Fruit fly (Drosophila melanogaster) whole organism, wandering third instar larva: ENCODE results near the gene Nf-YA.

Source experiments
- CG32264 ChIP-seq: fragments of 200-800 bp; sonication (Bioruptor generic); optimal IDR thresholded peaks from 2 replicates; lab custom pipeline; 2016; ENCODE audit warnings: missing biosample characterization, missing genetic modification characterization
- CG9705 ChIP-seq: fragments of 200-800 bp; sonication (Bioruptor generic); optimal IDR thresholded peaks from 2 replicates; lab custom pipeline; 2018; ENCODE audit warnings: missing biosample characterization, mild to moderate bottlenecking, missing genetic modification characterization
- CrebA ChIP-seq: fragments of 200-800 bp; sonication (Bioruptor generic); optimal IDR thresholded peaks from 2 replicates; lab custom pipeline; 2016; ENCODE audit warnings: missing biosample characterization, mild to moderate bottlenecking, missing genetic modification characterization, borderline replicate concordance
- Dfd ChIP-seq: fragments of >200 bp; optimal IDR thresholded peaks from 2 replicates; lab custom pipeline; 2017; ENCODE audit warnings: missing biosample characterization, missing genetic modification characterization
- Dif ChIP-seq: fragments of 200-275, 200-300 bp; sonication (Bioruptor generic); optimal IDR thresholded peaks from 2 replicates; lab custom pipeline; 2018; ENCODE audit warnings: missing biosample characterization, missing genetic modification characterization; ENCODE audit not compliant: partially characterized antibody
- GATAd ChIP-seq: sonication (Bioruptor generic); optimal IDR thresholded peaks from 2 replicates; lab custom pipeline; 2016; ENCODE audit warnings: missing biosample characterization, missing genetic modification characterization
- HLH106 ChIP-seq: fragments of 200-800 bp; optimal IDR thresholded peaks from 3 replicates; lab custom pipeline; 2019; ENCODE audit warnings: missing biosample characterization, mild to moderate bottlenecking, missing genetic modification characterization, moderate library complexity
- Hnf4 ChIP-seq: fragments of 200-800 bp; sonication (Bioruptor generic); optimal IDR thresholded peaks from 2 replicates; lab custom pipeline; 2016; ENCODE audit warnings: missing biosample characterization, mild to moderate bottlenecking, missing genetic modification characterization
- Hr78 ChIP-seq: fragments of >200 bp; optimal IDR thresholded peaks from 2 replicates; lab custom pipeline; 2017; ENCODE audit warnings: missing biosample characterization, missing genetic modification characterization
- Hr83 ChIP-seq: fragments of 200-300 bp; sonication (Bioruptor generic); optimal IDR thresholded peaks from 2 replicates; lab custom pipeline; 2016; ENCODE audit warnings: missing biosample characterization, mild to moderate bottlenecking, missing genetic modification characterization, moderate library complexity; ENCODE audit not compliant: poor library complexity, severe bottlenecking
- Jra ChIP-seq: sonication (Bioruptor generic); optimal IDR thresholded peaks from 2 replicates; lab custom pipeline; 2016; ENCODE audit warnings: missing biosample characterization, missing genetic modification characterization
- Mio ChIP-seq: sonication (Bioruptor generic); optimal IDR thresholded peaks from 2 replicates; lab custom pipeline; 2016; ENCODE audit warnings: missing biosample characterization, missing genetic modification characterization
- Myc ChIP-seq: fragments of >200 bp; optimal IDR thresholded peaks from 2 replicates; lab custom pipeline; 2017
- N ChIP-seq: fragments of >200 bp; optimal IDR thresholded peaks from 2 replicates; lab custom pipeline; 2018; ENCODE audit warnings: missing biosample characterization, missing external identifiers, missing genetic modification characterization
- OdsH ChIP-seq: fragments of 200-800 bp; sonication (Bioruptor generic); optimal IDR thresholded peaks from 2 replicates; lab custom pipeline; 2016; ENCODE audit warnings: missing biosample characterization, mild to moderate bottlenecking, missing genetic modification characterization
- Rel ChIP-seq, 2 experiments: fragments of 200-800 bp; sonication (Bioruptor generic) in 1 of 2; optimal IDR thresholded peaks; 2 replicates in 1 of 2; 3 replicates in 1 of 2; lab custom pipeline; 2016 to 2019; ENCODE audit warnings: mild to moderate bottlenecking in 2 of 2, missing biosample characterization in 2 of 2, missing genetic modification characterization in 2 of 2, moderate library complexity in 1 of 2
- Sp1 ChIP-seq: fragments of 200-800 bp; sonication (Bioruptor generic); optimal IDR thresholded peaks from 3 replicates; lab custom pipeline; 2019; ENCODE audit warnings: missing biosample characterization, mild to moderate bottlenecking, missing genetic modification characterization, moderate library complexity
- Vsx2 ChIP-seq: fragments of 200-300, 225-300 bp; sonication (Bioruptor generic); optimal IDR thresholded peaks from 2 replicates; lab custom pipeline; 2018; ENCODE audit warnings: missing biosample characterization, missing genetic modification characterization; ENCODE audit not compliant: partially characterized antibody
- br ChIP-seq: fragments of 200-800 bp; sonication (Bioruptor generic); optimal IDR thresholded peaks from 2 replicates; lab custom pipeline; 2016; ENCODE audit warnings: missing biosample characterization, missing genetic modification characterization
- brk ChIP-seq: fragments of 200-800 bp; sonication (Bioruptor generic); optimal IDR thresholded peaks from 2 replicates; lab custom pipeline; 2016; ENCODE audit warnings: missing biosample characterization, mild to moderate bottlenecking, missing genetic modification characterization
- dl ChIP-seq, 2 experiments: fragments of 175-275, 200-275 bp in 1 of 2; fragments of 200-275 bp in 1 of 2; sonication (Bioruptor generic); optimal IDR thresholded peaks; lab custom pipeline; 2018; ENCODE audit warnings: mild to moderate bottlenecking in 2 of 2, missing biosample characterization in 2 of 2, missing genetic modification characterization in 2 of 2, moderate library complexity in 2 of 2; ENCODE audit not compliant: partially characterized antibody in 2 of 2, insufficient read depth in 1 of 2
- dmrt93B ChIP-seq: fragments of 200-800 bp; sonication (Bioruptor generic); optimal IDR thresholded peaks from 2 replicates; lab custom pipeline; 2018; ENCODE audit warnings: missing biosample characterization, mild to moderate bottlenecking, missing genetic modification characterization
- dsf ChIP-seq: sonication (Bioruptor generic); optimal IDR thresholded peaks from 2 replicates; lab custom pipeline; 2016; ENCODE audit warnings: missing biosample characterization, missing genetic modification characterization, borderline replicate concordance
- ey ChIP-seq: fragments of 200-800 bp; sonication (Bioruptor generic); optimal IDR thresholded peaks from 2 replicates; lab custom pipeline; 2016; ENCODE audit warnings: missing biosample characterization, missing genetic modification characterization
- foxo ChIP-seq, 2 experiments: fragments of 200-800 bp; sonication (Bioruptor generic); optimal IDR thresholded peaks; 2 replicates in 1 of 2; 3 replicates in 1 of 2; lab custom pipeline; 2016 to 2017; ENCODE audit warnings: missing biosample characterization in 2 of 2, missing genetic modification characterization in 2 of 2
- fru ChIP-seq: fragments of 200-800 bp; sonication (Bioruptor generic); optimal IDR thresholded peaks from 3 replicates; lab custom pipeline; 2016; ENCODE audit warnings: missing biosample characterization, mild to moderate bottlenecking, missing genetic modification characterization
- h ChIP-seq: fragments of 200-800 bp; sonication (Bioruptor generic); optimal IDR thresholded peaks from 3 replicates; lab custom pipeline; 2016; ENCODE audit warnings: missing biosample characterization, mild to moderate bottlenecking, missing genetic modification characterization
- jim ChIP-seq: fragments of 175-275, 200-325 bp; sonication (Bioruptor generic); optimal IDR thresholded peaks from 2 replicates; lab custom pipeline; 2016; ENCODE audit warnings: missing biosample characterization, mild to moderate bottlenecking, missing genetic modification characterization
- lola ChIP-seq: fragments of >200 bp; optimal IDR thresholded peaks from 2 replicates; lab custom pipeline; 2017; ENCODE audit warnings: missing biosample characterization, missing genetic modification characterization
- pan ChIP-seq: fragments of >200 bp; optimal IDR thresholded peaks from 2 replicates; lab custom pipeline; 2017
- psq ChIP-seq: fragments of 200-800 bp; sonication (Bioruptor generic); optimal IDR thresholded peaks from 3 replicates; lab custom pipeline; 2017; ENCODE audit warnings: missing biosample characterization, mild to moderate bottlenecking, missing genetic modification characterization, moderate library complexity
- rgr ChIP-seq: fragments of 200-800 bp; sonication (Bioruptor generic); optimal IDR thresholded peaks from 3 replicates; lab custom pipeline; 2016; ENCODE audit warnings: missing biosample characterization, mild to moderate bottlenecking, missing genetic modification characterization
- sage ChIP-seq: fragments of 200-800 bp; sonication (Bioruptor generic); optimal IDR thresholded peaks from 2 replicates; lab custom pipeline; 2016; ENCODE audit warnings: missing biosample characterization, mild to moderate bottlenecking, missing genetic modification characterization
- sv ChIP-seq: fragments of 200-800 bp; sonication (Bioruptor generic); optimal IDR thresholded peaks from 3 replicates; lab custom pipeline; 2016; ENCODE audit warnings: missing biosample characterization, missing genetic modification characterization
- tai ChIP-seq: sonication (Bioruptor generic); optimal IDR thresholded peaks from 2 replicates; lab custom pipeline; 2016; ENCODE audit warnings: missing biosample characterization, missing genetic modification characterization
- usp ChIP-seq: fragments of >200 bp; optimal IDR thresholded peaks from 2 replicates; lab custom pipeline; 2017; ENCODE audit warnings: missing biosample characterization, missing genetic modification characterization
- woc ChIP-seq: sonication (Bioruptor generic); optimal IDR thresholded peaks from 2 replicates; lab custom pipeline; 2016; ENCODE audit warnings: missing biosample characterization, mild to moderate bottlenecking, missing genetic modification characterization

Nf-YA gene

DNA sequence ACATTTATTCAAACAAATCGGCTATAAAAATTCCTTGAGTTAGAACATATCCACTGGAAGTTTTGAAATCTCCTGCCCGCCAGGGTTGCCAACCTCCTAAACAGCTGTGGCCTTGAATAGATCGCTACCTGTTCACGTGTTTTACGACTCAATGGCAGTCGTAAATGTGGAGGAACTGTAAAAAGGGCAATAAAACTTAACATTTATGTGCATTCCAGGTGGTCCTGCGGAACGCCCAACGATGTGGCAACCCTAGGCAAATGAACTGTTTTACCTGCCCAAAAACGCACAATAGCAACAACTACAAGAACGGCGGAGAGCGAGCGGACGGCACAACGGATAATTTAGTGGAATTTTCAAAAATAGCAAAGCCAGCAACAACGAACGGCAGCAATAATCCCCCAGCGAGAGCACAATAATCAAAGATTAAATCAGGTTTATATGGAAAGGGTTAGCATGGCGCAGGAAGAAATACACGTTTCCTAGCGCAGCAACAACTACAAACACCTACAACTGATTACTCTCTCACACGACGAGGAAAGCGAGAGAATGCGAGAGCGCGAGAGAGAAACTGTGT lies 19.7 kb upstream of the Nf-YA start:
- TF ChIP-seq Dif, result peak; percentile 32
- no peak for TF ChIP-seq usp (GFP tag; lab: Kevin White, UChicago)

DNA sequence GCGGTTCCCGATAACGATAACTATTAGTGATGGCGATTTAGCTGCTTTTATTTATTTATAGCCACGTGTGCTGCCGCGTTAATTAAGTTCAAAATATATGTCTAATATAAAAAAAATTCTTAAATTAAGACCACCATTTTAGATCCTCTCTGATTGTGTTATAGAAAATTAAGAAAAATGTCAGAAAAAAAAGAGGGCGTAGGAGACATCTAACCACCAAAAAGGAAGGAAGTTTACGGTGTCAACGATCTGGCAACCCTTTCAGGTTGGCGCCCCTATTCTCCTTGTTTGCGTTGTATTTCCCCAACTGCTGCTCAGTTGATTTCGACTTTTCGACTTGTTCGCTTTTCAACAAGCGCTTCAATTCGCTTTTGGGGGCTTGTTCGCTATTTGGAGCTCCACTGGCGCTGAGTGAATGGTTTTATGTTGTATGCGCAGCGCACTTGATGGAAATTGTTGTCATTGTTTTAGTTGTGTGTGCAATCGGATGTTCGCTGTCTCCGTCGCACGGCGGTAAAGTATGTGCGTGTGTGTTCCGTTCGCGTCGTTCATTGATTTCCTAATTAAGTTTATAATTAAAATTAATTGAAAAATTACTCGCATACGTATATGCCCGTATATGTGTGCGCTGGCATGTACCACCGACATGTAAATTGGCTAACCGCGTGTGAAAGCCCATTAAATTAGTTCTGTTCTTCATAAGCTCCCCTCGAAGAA lies 18.9 kb upstream of the Nf-YA start, which contains the start of the genes CG3434 and CG44838:
Gene CG3434 (minus strand): TSS at position 25 of the 717 bp plus-strand sequence.
Gene CG44838 (plus strand): TSS at position 276 of the 717 bp plus-strand sequence.
- no peak for TF ChIP-seq pan (lab: Kevin White, UChicago)
- peak; percentile 77 for TF ChIP-seq fru (GFP tag; lab: Kevin White, UChicago)
- peak; percentile 69 for TF ChIP-seq tai
- TF ChIP-seq jim (GFP tag; lab: Kevin White, UChicago), result no peak
- TF ChIP-seq OdsH, result peak; percentile 71
- peak; percentile 57 for TF ChIP-seq brk (GFP tag; lab: Kevin White, UChicago)
- peak; percentile 76 for TF ChIP-seq HLH106 (tag; lab: Kevin White, UChicago)
- no peak for TF ChIP-seq Vsx2 (GFP tag; lab: Kevin White, UChicago)
- no peak for TF ChIP-seq CG32264 (GFP tag; lab: Kevin White, UChicago)
- peak; percentile 76 for TF ChIP-seq Hnf4
- TF ChIP-seq dsf (GFP tag; lab: Kevin White, UChicago), result peak; percentile 70
- peak; percentile 61 for TF ChIP-seq CG9705 (GFP tag; lab: Kevin White, UChicago)
- TF ChIP-seq dmrt93B (GFP tag; lab: Kevin White, UChicago), result peak; percentile 42
- peak; percentile 92 for TF ChIP-seq Myc (lab: Kevin White, UChicago)
- TF ChIP-seq Sp1 (GFP tag; lab: Kevin White, UChicago), result peak; percentile 73
- peak; percentile 82 for TF ChIP-seq rgr (GFP tag; lab: Kevin White, UChicago)
- peak; percentile 78 for TF ChIP-seq sage (GFP tag; lab: Kevin White, UChicago)
- peak; percentile 85 for TF ChIP-seq psq (GFP tag; lab: Kevin White, UChicago)
- peak; percentile 34 for TF ChIP-seq Rel (GFP tag; optimal IDR thresholded peaks at IDR 0.05; lab: Kevin White, UChicago)
- TF ChIP-seq Rel (tag; optimal IDR thresholded peaks at IDR 0.05; lab: Kevin White, UChicago), result peak; percentile 96
- no peak for TF ChIP-seq dl (GFP tag; optimal IDR thresholded peaks at IDR 0.05; lab: Kevin White, UChicago; ENCODE audit: insufficient read depth in 1 of 2, partially characterized antibody in 2 of 2)
- peak; percentile 79 for TF ChIP-seq Jra (GFP tag; lab: Kevin White, UChicago)
- TF ChIP-seq ey (GFP tag; lab: Kevin White, UChicago), result peak; percentile 76
- peak; percentile 79 for TF ChIP-seq woc (GFP tag; lab: Kevin White, UChicago)
- TF ChIP-seq Hr83, result peak; percentile 70
- TF ChIP-seq N, result no peak
- peak; percentile 89 for TF ChIP-seq h (GFP tag; lab: Kevin White, UChicago)
- no peak for TF ChIP-seq usp (GFP tag; lab: Kevin White, UChicago)
- TF ChIP-seq sv (GFP tag; lab: Kevin White, UChicago), result peak; percentile 84
- TF ChIP-seq foxo (GFP tag; optimal IDR thresholded peaks at IDR 0.05; lab: Kevin White, UChicago), result peak in 1 of 2 experiments; percentile 82
- TF ChIP-seq br (GFP tag; lab: Kevin White, UChicago), result peak; percentile 77

DNA sequence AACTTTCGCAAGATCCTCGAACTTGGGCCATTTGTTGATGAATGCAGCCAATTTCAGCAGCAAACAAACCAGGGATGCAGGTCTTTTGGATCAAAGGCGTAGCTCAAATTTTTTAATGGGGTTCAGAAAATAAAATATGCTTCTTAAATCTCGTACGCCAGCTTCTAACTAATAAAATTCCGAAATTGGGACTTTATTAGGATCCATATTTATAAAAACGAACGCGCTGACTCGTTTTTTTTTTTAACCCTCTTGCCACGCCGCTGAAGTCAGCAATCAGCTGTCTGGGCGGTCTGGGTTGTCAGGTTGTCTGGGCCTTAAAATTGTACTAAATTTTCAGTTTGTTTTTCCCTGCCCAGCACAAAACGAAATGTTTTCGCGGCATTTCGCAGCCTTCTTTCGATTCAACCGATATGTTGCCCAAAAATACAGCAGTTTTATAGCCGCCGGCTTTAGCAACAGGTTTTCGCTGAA lies 15.6 kb upstream of the Nf-YA start, which contains the start of gene CG3437:
Gene CG3437 (minus strand): TSS at position 51 of the 474 bp plus-strand sequence.
- TF ChIP-seq lola (GFP tag; lab: Kevin White, UChicago) (no peak), jim (GFP tag; lab: Kevin White, UChicago) (peak; percentile 91), pan (lab: Kevin White, UChicago) (no peak), HLH106 (tag; lab: Kevin White, UChicago) (peak; percentile 99), psq (GFP tag; lab: Kevin White, UChicago) (peak; percentile 97), fru (GFP tag; lab: Kevin White, UChicago) (peak; percentile 99), Hr83 (peak; percentile 99), Jra (GFP tag; lab: Kevin White, UChicago) (peak; percentile 98), dmrt93B (GFP tag; lab: Kevin White, UChicago) (peak; percentile 99), Sp1 (GFP tag; lab: Kevin White, UChicago) (peak; percentile 100), dsf (GFP tag; lab: Kevin White, UChicago) (peak; percentile 96), Hr78 (GFP tag; lab: Kevin White, UChicago) (no peak), Vsx2 (GFP tag; lab: Kevin White, UChicago) (no peak), Mio (peak; percentile 97), CG32264 (GFP tag; lab: Kevin White, UChicago) (peak; percentile 99), Myc (lab: Kevin White, UChicago) (no peak), woc (GFP tag; lab: Kevin White, UChicago) (peak; percentile 99), tai (no peak), Hnf4 (peak; percentile 99), N (no peak), rgr (GFP tag; lab: Kevin White, UChicago) (peak; percentile 100), Dif (no peak), Dfd (peak; percentile 92), foxo (GFP tag; optimal IDR thresholded peaks at IDR 0.05; lab: Kevin White, UChicago) (peak; percentile 99 to 100), br (GFP tag; lab: Kevin White, UChicago) (peak; percentile 99), Rel (GFP tag; optimal IDR thresholded peaks at IDR 0.05; lab: Kevin White, UChicago) (peak; percentile 95), Rel (tag; optimal IDR thresholded peaks at IDR 0.05; lab: Kevin White, UChicago) (peak; percentile 89), OdsH (peak; percentile 99), sv (GFP tag; lab: Kevin White, UChicago) (peak; percentile 98), ey (GFP tag; lab: Kevin White, UChicago) (peak; percentile 99), usp (GFP tag; lab: Kevin White, UChicago) (no peak), CrebA (GFP tag; lab: Kevin White, UChicago) (no peak), brk (GFP tag; lab: Kevin White, UChicago) (peak; percentile 98), sage (GFP tag; lab: Kevin White, UChicago) (peak; percentile 98), GATAd (peak; percentile 98)
